Worm (Caenorhabditis elegans) whole organism, young adult: ENCODE results near the gene ccz-1.

ENCODE experiments used
- B0035.1 ChIP-seq: sonication (generic microtip); optimal IDR thresholded peaks from 2 replicates; lab custom pipeline; 2016; ENCODE audit warnings: missing genetic modification characterization, mild to moderate bottlenecking, missing compliant biosample characterization, missing genotype, missing genetic modification reagents
- C06A6.2 ChIP-seq: fragments of 200-800 bp; sonication (Bioruptor generic); conservative IDR thresholded peaks from 2 replicates; pipeline ENCODE4 v1.3.6; 2022; ENCODE audit warnings: missing genetic modification characterization, missing compliant biosample characterization
- F33H1.4 ChIP-seq: fragments of 200-800 bp; sonication (Bioruptor generic); IDR thresholded peaks from 2 replicates; pipeline ENCODE4 v1.3.6; 2022; ENCODE audit warnings: missing genetic modification reagents, missing genetic modification characterization, missing compliant biosample characterization
- F37B4.10 ChIP-seq: fragments of 200-800 bp; sonication (Bioruptor generic); IDR thresholded peaks from 2 replicates; pipeline ENCODE4 v1.3.6; 2022; ENCODE audit warnings: missing genetic modification characterization, missing compliant biosample characterization
- F52B5.7 ChIP-seq: sonication (generic microtip); optimal IDR thresholded peaks from 2 replicates; lab custom pipeline; 2016; ENCODE audit warnings: mild to moderate bottlenecking, missing genetic modification characterization, missing compliant biosample characterization
- K11D2.4 ChIP-seq: fragments of 200-800 bp; sonication (Bioruptor generic); IDR thresholded peaks from 2 replicates; pipeline ENCODE4 v1.3.6; 2022; ENCODE audit warnings: missing genetic modification reagents, missing genetic modification characterization, missing compliant biosample characterization
- K12H6.12 ChIP-seq: fragments of 200-800 bp; sonication (Bioruptor generic); optimal IDR thresholded peaks from 2 replicates; lab custom pipeline; 2018; ENCODE audit warnings: mild to moderate bottlenecking, missing genetic modification characterization, missing compliant biosample characterization
- T07F8.4 ChIP-seq: sonication (generic microtip); optimal IDR thresholded peaks from 2 replicates; lab custom pipeline; 2016; ENCODE audit warnings: mild to moderate bottlenecking, missing genetic modification characterization, moderate library complexity, missing compliant biosample characterization
- T26A5.8 ChIP-seq: sonication (generic microtip); optimal IDR thresholded peaks from 2 replicates; lab custom pipeline; 2016; ENCODE audit warnings: missing genetic modification characterization, missing compliant biosample characterization
- Y56A3A.18 ChIP-seq: fragments of 200-800 bp; sonication (Bioruptor generic); IDR thresholded peaks from 2 replicates; pipeline ENCODE4 v1.3.6; 2022; ENCODE audit warnings: missing genetic modification reagents, missing genetic modification characterization, missing compliant biosample characterization
- Y95B8A.8 ChIP-seq: fragments of 200-800 bp; sonication (Bioruptor generic); IDR thresholded peaks from 2 replicates; pipeline ENCODE4 v1.3.6; 2022; ENCODE audit warnings: missing genetic modification reagents, missing genetic modification characterization, missing compliant biosample characterization
- aptf-2 ChIP-seq: fragments of 200-800 bp; sonication (Bioruptor generic); conservative IDR thresholded peaks from 2 replicates; pipeline ENCODE4 v1.3.6; 2022; ENCODE audit warnings: missing genetic modification reagents, missing genetic modification characterization, missing compliant biosample characterization
- aptf-3 ChIP-seq: fragments of 200-800 bp; sonication (Bioruptor generic); IDR thresholded peaks from 2 replicates; pipeline ENCODE4 v1.3.6; 2022; ENCODE audit warnings: missing genetic modification characterization, missing compliant biosample characterization
- atf-7 ChIP-seq: sonication (generic microtip); optimal IDR thresholded peaks from 2 replicates; lab custom pipeline; 2017; ENCODE audit warnings: mild to moderate bottlenecking, missing genetic modification characterization, missing compliant biosample characterization
- attf-5 ChIP-seq: fragments of 200-800 bp; sonication (Bioruptor generic); optimal IDR thresholded peaks from 2 replicates; lab custom pipeline; 2018; ENCODE audit warnings: mild to moderate bottlenecking, missing genetic modification characterization, missing compliant biosample characterization
- attf-6 ChIP-seq: fragments of 200-800 bp; sonication (Bioruptor generic); IDR thresholded peaks from 2 replicates; pipeline ENCODE4 v1.3.6; 2022; ENCODE audit warnings: missing genetic modification reagents, missing genetic modification characterization, missing compliant biosample characterization
- cebp-2 ChIP-seq: fragments of 200-800 bp; sonication (Bioruptor generic); IDR thresholded peaks from 2 replicates; pipeline ENCODE4 v1.3.6; 2022; ENCODE audit warnings: missing genetic modification characterization, missing compliant biosample characterization
- ceh-100 ChIP-seq: fragments of 200-800 bp; sonication (Bioruptor generic); IDR thresholded peaks from 2 replicates; pipeline ENCODE4 v1.3.6; 2022; ENCODE audit warnings: missing genetic modification reagents, missing genetic modification characterization, missing compliant biosample characterization
- ceh-27 ChIP-seq: fragments of 200-800 bp; sonication (Bioruptor generic); optimal IDR thresholded peaks from 2 replicates; lab custom pipeline; 2018; ENCODE audit warnings: mild to moderate bottlenecking, missing genetic modification characterization, moderate library complexity, missing compliant biosample characterization
- ceh-58 ChIP-seq: fragments of 200-800 bp; sonication (Bioruptor generic); IDR thresholded peaks from 2 replicates; pipeline ENCODE4 v1.3.6; 2022; ENCODE audit warnings: missing genetic modification characterization, missing compliant biosample characterization
- chd-7 ChIP-seq: sonication (generic microtip); optimal IDR thresholded peaks from 2 replicates; lab custom pipeline; 2016; ENCODE audit warnings: mild to moderate bottlenecking, missing genetic modification characterization, moderate library complexity, missing compliant biosample characterization
- die-1 ChIP-seq: sonication (generic microtip); optimal IDR thresholded peaks from 2 replicates; lab custom pipeline; 2016; ENCODE audit warnings: missing genotype, mild to moderate bottlenecking, missing genetic modification characterization, missing compliant biosample characterization
- dpff-1 ChIP-seq: sonication (generic microtip); optimal IDR thresholded peaks from 2 replicates; lab custom pipeline; 2017; ENCODE audit warnings: mild to moderate bottlenecking, missing genetic modification characterization, missing compliant biosample characterization
- hmg-1.2 ChIP-seq: fragments of 200-800 bp; sonication (Bioruptor generic); IDR thresholded peaks from 2 replicates; pipeline ENCODE4 v1.3.6; 2022; ENCODE audit warnings: missing genetic modification reagents, missing genetic modification characterization, missing compliant biosample characterization
- hmg-20 ChIP-seq: fragments of 200-800 bp; sonication (Bioruptor generic); IDR thresholded peaks from 2 replicates; pipeline ENCODE4 v1.3.6; 2022; ENCODE audit warnings: missing genetic modification reagents, missing genetic modification characterization, missing compliant biosample characterization
- hrde-1 ChIP-seq: sonication (generic microtip); optimal IDR thresholded peaks from 2 replicates; lab custom pipeline; 2016; ENCODE audit warnings: missing genetic modification characterization, mild to moderate bottlenecking, missing compliant biosample characterization, moderate library complexity, missing genotype, missing genetic modification reagents, borderline replicate concordance
- hsf-1 ChIP-seq: fragments of 200-800 bp; sonication (Bioruptor generic); IDR thresholded peaks from 2 replicates; pipeline ENCODE4 v1.3.6; 2022; ENCODE audit warnings: missing genetic modification reagents, missing genetic modification characterization, missing compliant biosample characterization
- lin-26 ChIP-seq: fragments of 200-800 bp; sonication (Bioruptor generic); IDR thresholded peaks from 2 replicates; pipeline ENCODE4 v1.3.6; 2022; ENCODE audit warnings: missing genetic modification reagents, missing genetic modification characterization, missing compliant biosample characterization
- lin-40 ChIP-seq: sonication (generic microtip); optimal IDR thresholded peaks from 2 replicates; lab custom pipeline; 2016; ENCODE audit warnings: missing genetic modification characterization, mild to moderate bottlenecking, missing compliant biosample characterization, missing genotype, missing genetic modification reagents
- lin-54 ChIP-seq: fragments of 200-800 bp; sonication (Bioruptor generic); optimal IDR thresholded peaks from 2 replicates; lab custom pipeline; 2018; ENCODE audit warnings: mild to moderate bottlenecking, missing genetic modification characterization, missing compliant biosample characterization
- madf-10 ChIP-seq: sonication (generic microtip); optimal IDR thresholded peaks from 2 replicates; lab custom pipeline; 2016; ENCODE audit warnings: mild to moderate bottlenecking, missing genetic modification characterization, missing compliant biosample characterization
- madf-3 ChIP-seq: fragments of 200-800 bp; sonication (Bioruptor generic); IDR thresholded peaks from 2 replicates; pipeline ENCODE4 v1.3.6; 2022; ENCODE audit warnings: missing genetic modification reagents, missing genetic modification characterization, missing compliant biosample characterization
- mxl-1 ChIP-seq: sonication (generic microtip); optimal IDR thresholded peaks from 2 replicates; lab custom pipeline; 2016; ENCODE audit warnings: missing genetic modification characterization, missing compliant biosample characterization
- nhr-120 ChIP-seq: fragments of 200-800 bp; sonication (Bioruptor generic); IDR thresholded peaks from 2 replicates; pipeline ENCODE4 v1.3.6; 2022; ENCODE audit warnings: missing genetic modification characterization, missing compliant biosample characterization
- nhr-27 ChIP-seq: fragments of 200-800 bp; sonication (Bioruptor generic); optimal IDR thresholded peaks from 2 replicates; lab custom pipeline; 2018; ENCODE audit warnings: mild to moderate bottlenecking, missing genetic modification characterization, moderate library complexity, missing compliant biosample characterization
- nhr-80 ChIP-seq: sonication (generic microtip); optimal IDR thresholded peaks from 2 replicates; lab custom pipeline; 2016; ENCODE audit warnings: missing genetic modification characterization, missing compliant biosample characterization
- repo-1 ChIP-seq: sonication (generic microtip); optimal IDR thresholded peaks from 2 replicates; lab custom pipeline; 2017; ENCODE audit warnings: mild to moderate bottlenecking, missing genetic modification characterization, missing compliant biosample characterization
- sdz-38 ChIP-seq: sonication (generic microtip); optimal IDR thresholded peaks from 2 replicates; lab custom pipeline; 2016; ENCODE audit warnings: missing genotype, missing genetic modification characterization, missing compliant biosample characterization
- somi-1 ChIP-seq: fragments of 200-800 bp; sonication (Bioruptor generic); optimal IDR thresholded peaks from 2 replicates; lab custom pipeline; 2018; ENCODE audit warnings: mild to moderate bottlenecking, missing genetic modification characterization, missing compliant biosample characterization
- tbp1 ChIP-seq: fragments of 200-800 bp; sonication (Bioruptor generic); optimal IDR thresholded peaks from 2 replicates; lab custom pipeline; 2018; ENCODE audit warnings: mild to moderate bottlenecking, missing genetic modification characterization, missing compliant biosample characterization
- tbx-9 ChIP-seq: sonication (generic microtip); optimal IDR thresholded peaks from 2 replicates; lab custom pipeline; 2016; ENCODE audit warnings: borderline replicate concordance, missing genetic modification characterization, inconsistent platforms, missing compliant biosample characterization
- tlf-1 ChIP-seq: fragments of 200-800 bp; sonication (Bioruptor generic); optimal IDR thresholded peaks from 2 replicates; lab custom pipeline; 2018; ENCODE audit warnings: mild to moderate bottlenecking, missing genetic modification characterization, missing compliant biosample characterization
- unc-130 ChIP-seq: sonication (generic microtip); optimal IDR thresholded peaks from 2 replicates; lab custom pipeline; 2016; ENCODE audit warnings: missing genetic modification reagents, missing genetic modification characterization, missing compliant biosample characterization
- unc-62 ChIP-seq: fragments of 150-350 bp; optimal IDR thresholded peaks from 2 replicates; lab custom pipeline; 2014; ENCODE audit warnings: missing biosample characterization, missing genetic modification reagents, missing genetic modification characterization
- xnd-1 ChIP-seq: sonication (generic microtip); optimal IDR thresholded peaks from 2 replicates; lab custom pipeline; 2016; ENCODE audit warnings: missing genotype, missing genetic modification reagents, missing genetic modification characterization, missing compliant biosample characterization
- zfh-2 ChIP-seq: fragments of 200-800 bp; sonication (Bioruptor generic); conservative IDR thresholded peaks from 2 replicates; pipeline ENCODE4 v1.3.6; 2022; ENCODE audit warnings: missing genetic modification reagents, missing genetic modification characterization, missing compliant biosample characterization
- ztf-22 ChIP-seq: fragments of 200-800 bp; sonication (Bioruptor generic); optimal IDR thresholded peaks from 2 replicates; lab custom pipeline; 2018; ENCODE audit warnings: mild to moderate bottlenecking, missing genetic modification characterization, moderate library complexity, missing compliant biosample characterization

ccz-1 gene

DNA sequence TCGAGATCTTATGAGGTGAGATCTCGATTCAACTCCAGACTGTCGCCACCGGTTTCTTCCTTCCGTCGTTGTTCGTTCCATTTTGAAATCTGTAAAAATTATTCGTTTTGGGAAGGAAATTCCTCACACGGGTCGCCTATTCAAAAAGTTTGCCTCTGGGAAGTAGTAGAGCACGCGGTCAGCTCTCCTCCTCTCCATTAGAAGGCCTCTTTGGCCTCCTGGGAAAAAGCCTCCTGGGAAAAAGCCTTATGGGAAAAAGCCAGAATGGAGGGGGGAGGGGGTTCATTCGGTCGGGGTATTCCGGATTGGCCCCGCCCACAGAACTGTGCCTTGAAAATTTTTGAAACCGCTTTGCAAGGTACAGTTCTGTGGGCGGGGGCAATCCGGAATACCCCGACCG is 31.1 kb upstream of the ccz-1 start (continued):
- TF ChIP-seq sdz-38 (tag; lab: Kevin White, UChicago): no peak
- TF ChIP-seq tbx-9 (tag; lab: Kevin White, UChicago): no peak
- no peak for TF ChIP-seq C06A6.2 (GFP tag; lab: Robert Waterston, UW)
- TF ChIP-seq, all 124 proteins: peak for 6

DNA sequence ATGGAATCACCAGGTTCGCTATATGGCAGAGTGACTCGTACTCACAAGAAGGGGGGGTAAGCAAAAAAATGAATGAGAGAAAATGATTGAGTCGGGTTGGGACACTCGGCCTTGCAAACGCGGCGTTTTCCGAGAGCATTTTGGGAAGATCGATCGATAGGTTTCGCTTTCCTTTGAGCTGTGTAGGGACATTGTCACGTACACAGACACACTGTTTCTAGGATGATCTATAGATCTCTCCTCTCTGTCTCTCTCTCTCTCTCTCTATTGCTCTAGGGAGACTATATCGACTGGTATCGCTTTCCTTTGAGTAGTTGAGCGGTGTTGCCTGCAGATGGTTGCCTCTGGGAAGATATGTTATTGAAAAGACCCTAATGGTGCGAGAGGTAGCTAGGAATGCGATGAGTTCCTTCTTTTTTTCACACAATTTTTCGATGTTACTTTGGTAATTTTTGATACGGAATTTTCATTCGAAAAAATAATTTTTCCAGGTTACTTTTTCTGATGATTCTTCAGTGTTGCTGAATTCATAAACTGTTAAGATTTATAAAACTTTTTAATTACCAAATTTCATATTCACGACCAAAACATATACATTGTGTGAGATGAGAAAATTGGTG is 28.8 kb upstream of the ccz-1 start, which contains the start of gene H37A05.4:
TSS of gene H37A05.4 (minus strand) at position 51 of the 620 bp plus-strand sequence.
- TF ChIP-seq aptf-2 (GFP tag; lab: Robert Waterston, UW): peak; percentile 96
- TF ChIP-seq cebp-2 (GFP tag; lab: Robert Waterston, UW): no peak
- TF ChIP-seq aptf-3 (GFP tag; lab: Robert Waterston, UW): peak; percentile 94; the same call in 1 of the 2 replicates
- TF ChIP-seq unc-62 (GFP tag; lab: Kevin White, UChicago): no peak
- TF ChIP-seq F52B5.7 (tag; lab: Kevin White, UChicago): peak; percentile 86
- TF ChIP-seq ceh-100: peak; percentile 21; the same call in 1 of the 2 replicates
- peak; percentile 52 for TF ChIP-seq hmg-1.2 (GFP tag; lab: Robert Waterston, UW)
- no peak; the same call in none of the 2 replicates for TF ChIP-seq Y56A3A.18 (GFP tag; lab: Robert Waterston, UW)
- peak; percentile 90 for TF ChIP-seq dpff-1 (tag; lab: Kevin White, UChicago)
- peak; percentile 10 for TF ChIP-seq ztf-22 (GFP tag; lab: Kevin White, UChicago)
- no peak for TF ChIP-seq nhr-120 (GFP tag; lab: Robert Waterston, UW)
- TF ChIP-seq F33H1.4 (GFP tag; lab: Robert Waterston, UW): 0 out of 2 replicates have a peak, but pooled peaks have one; percentile 11
- TF ChIP-seq repo-1 (tag; lab: Kevin White, UChicago): peak; percentile 85
- no peak for TF ChIP-seq F37B4.10 (GFP tag; lab: Robert Waterston, UW)
- TF ChIP-seq unc-130 (GFP tag; lab: Kevin White, UChicago): no peak
- TF ChIP-seq C06A6.2 (GFP tag; lab: Robert Waterston, UW): peak; percentile 57
- peak; percentile 62 for TF ChIP-seq Y95B8A.8 (GFP tag; lab: Robert Waterston, UW)
- TF ChIP-seq lin-54 (GFP tag; lab: Kevin White, UChicago): peak; percentile 8
- peak; percentile 5 for TF ChIP-seq hrde-1 (tag; lab: Kevin White, UChicago)
- no peak for TF ChIP-seq T07F8.4 (tag; lab: Kevin White, UChicago)
- 0 out of 2 replicates have a peak, but pooled peaks have one; percentile 20 for TF ChIP-seq zfh-2 (GFP tag; lab: Robert Waterston, UW)
- peak; percentile 73 for TF ChIP-seq K11D2.4
- TF ChIP-seq madf-10 (tag; lab: Kevin White, UChicago): peak; percentile 20
- peak; percentile 55 for TF ChIP-seq chd-7 (tag; lab: Kevin White, UChicago)
- TF ChIP-seq T26A5.8 (tag; lab: Kevin White, UChicago): peak; percentile 11
- TF ChIP-seq lin-26: peak; percentile 54
- TF ChIP-seq tbp1 (GFP tag; lab: Kevin White, UChicago): peak; percentile 39
- TF ChIP-seq lin-40 (tag; lab: Kevin White, UChicago): peak; percentile 65
- TF ChIP-seq nhr-80 (tag; lab: Kevin White, UChicago): peak; percentile 63
- TF ChIP-seq hsf-1: peak; percentile 34; the same call in 1 of the 2 replicates
- 0 out of 2 replicates have a peak, but pooled peaks have one; percentile 43 for TF ChIP-seq attf-6
- peak; percentile 35; the same call in 1 of the 2 replicates for TF ChIP-seq madf-3 (GFP tag; lab: Robert Waterston, UW)
- peak; percentile 74 for TF ChIP-seq tlf-1 (GFP tag; lab: Kevin White, UChicago)
- peak; percentile 25 for TF ChIP-seq hmg-20 (GFP tag; lab: Robert Waterston, UW)
- TF ChIP-seq attf-5: peak; percentile 31
- peak; percentile 41 for TF ChIP-seq K12H6.12 (tag; lab: Kevin White, UChicago)
- peak; percentile 66 for TF ChIP-seq B0035.1
- peak; percentile 50 for TF ChIP-seq nhr-27 (tag; lab: Kevin White, UChicago)
- TF ChIP-seq ceh-58 (GFP tag; lab: Robert Waterston, UW): no peak
- no peak for TF ChIP-seq somi-1 (GFP tag; lab: Kevin White, UChicago)
- TF ChIP-seq ceh-27 (GFP tag; lab: Kevin White, UChicago): no peak
- TF ChIP-seq die-1 (tag; lab: Kevin White, UChicago): peak; percentile 30
- peak; percentile 72 for TF ChIP-seq atf-7 (tag; lab: Kevin White, UChicago)
- TF ChIP-seq xnd-1: no peak
- no peak for TF ChIP-seq mxl-1 (tag; lab: Kevin White, UChicago)
